Fruit fly (Drosophila melanogaster) whole organism, pupa: ENCODE measurements around the gene pdm2.

Source experiments
- CG10348 ChIP-seq: fragments of 200-800 bp; sonication (Bioruptor generic); IDR thresholded peaks from 2 replicates; pipeline ENCODE4 v1.3.6; 2022; ENCODE audit warnings: missing biosample characterization, missing genetic modification characterization
- CG12605 ChIP-seq: fragments of 200-800 bp; sonication (Bioruptor generic); IDR thresholded peaks from 2 replicates; pipeline ENCODE4 v1.3.6; 2022; ENCODE audit warnings: missing biosample characterization, missing genetic modification characterization
- CG13204 ChIP-seq: fragments of 200-800 bp; sonication (Bioruptor generic); optimal IDR thresholded peaks from 2 replicates; lab custom pipeline; 2018; ENCODE audit warnings: missing biosample characterization, mild to moderate bottlenecking, missing genetic modification characterization, moderate library complexity
- CG14655 ChIP-seq: fragments of 200-800 bp; sonication (Bioruptor generic); optimal IDR thresholded peaks from 3 replicates; lab custom pipeline; 2017; ENCODE audit warnings: mild to moderate bottlenecking, missing biosample characterization, missing genetic modification reagents, missing genetic modification characterization
- CG15710 ChIP-seq: fragments of 200-800 bp; sonication (Bioruptor generic); optimal IDR thresholded peaks from 2 replicates; lab custom pipeline; 2018; ENCODE audit warnings: missing biosample characterization, mild to moderate bottlenecking, missing genetic modification characterization, moderate library complexity
- CG17806 ChIP-seq: fragments of 200-800 bp; sonication (Bioruptor generic); optimal IDR thresholded peaks from 2 replicates; lab custom pipeline; 2018; ENCODE audit warnings: missing biosample characterization, mild to moderate bottlenecking, missing genetic modification characterization, moderate library complexity
- CG32121 ChIP-seq: fragments of 200-800 bp; sonication (Bioruptor generic); IDR thresholded peaks from 2 replicates; pipeline ENCODE4 v1.3.6; 2022; ENCODE audit warnings: missing biosample characterization, missing genetic modification characterization
- CG34367 ChIP-seq: fragments of 200-800 bp; sonication (Bioruptor generic); optimal IDR thresholded peaks from 2 replicates; lab custom pipeline; 2018; ENCODE audit warnings: missing biosample characterization, mild to moderate bottlenecking, missing genetic modification characterization
- CG4496 ChIP-seq: fragments of 200-800 bp; sonication (Bioruptor generic); IDR thresholded peaks from 3 replicates; pipeline ENCODE4 v1.3.6; 2022; ENCODE audit warnings: missing biosample characterization, missing genetic modification characterization
- CG8159 ChIP-seq: fragments of 200-800 bp; sonication (Bioruptor generic); optimal IDR thresholded peaks from 3 replicates; lab custom pipeline; 2018; ENCODE audit warnings: missing biosample characterization, mild to moderate bottlenecking, missing genetic modification characterization, moderate library complexity
- CG8301 ChIP-seq: fragments of 200-800 bp; sonication (Bioruptor generic); optimal IDR thresholded peaks from 2 replicates; lab custom pipeline; 2018; ENCODE audit warnings: missing biosample characterization, mild to moderate bottlenecking, missing genetic modification characterization
- CG9948 ChIP-seq: fragments of 200-800 bp; sonication (Bioruptor generic); optimal IDR thresholded peaks from 2 replicates; lab custom pipeline; 2018; ENCODE audit warnings: missing biosample characterization, mild to moderate bottlenecking, missing genetic modification characterization, moderate library complexity
- D1 ChIP-seq: fragments of 200-800 bp; sonication (Bioruptor generic); optimal IDR thresholded peaks from 2 replicates; lab custom pipeline; 2018; ENCODE audit warnings: missing biosample characterization, mild to moderate bottlenecking, missing genetic modification characterization, moderate library complexity
- EcR ChIP-seq: fragments of 200-800 bp; sonication (Bioruptor generic); optimal IDR thresholded peaks from 3 replicates; lab custom pipeline; 2019; ENCODE audit warnings: missing biosample characterization, missing genetic modification characterization, mild to moderate bottlenecking, moderate library complexity, missing genetic modification reagents
- Ets98B ChIP-seq: fragments of 200-800 bp; sonication (Bioruptor generic); IDR thresholded peaks from 2 replicates; pipeline ENCODE4 v1.3.6; 2022; ENCODE audit warnings: missing biosample characterization, missing genetic modification characterization
- Pif1A ChIP-seq: fragments of 200-800 bp; sonication (Bioruptor generic); optimal IDR thresholded peaks from 3 replicates; lab custom pipeline; 2016; ENCODE audit warnings: missing biosample characterization, missing genetic modification characterization
- Pif1B ChIP-seq: fragments of 200-800 bp; sonication (Bioruptor generic); optimal IDR thresholded peaks from 3 replicates; lab custom pipeline; 2016; ENCODE audit warnings: missing biosample characterization, missing genetic modification characterization
- Snoo ChIP-seq: fragments of 200-800 bp; sonication (Bioruptor generic); optimal IDR thresholded peaks from 3 replicates; lab custom pipeline; 2017; ENCODE audit warnings: missing biosample characterization, mild to moderate bottlenecking, missing genetic modification characterization, inconsistent platforms
- fd96Ca ChIP-seq: fragments of 200-800 bp; sonication (Bioruptor generic); IDR thresholded peaks from 3 replicates; pipeline ENCODE4 v1.3.6; 2022; ENCODE audit warnings: missing biosample characterization, missing genetic modification characterization
- gl ChIP-seq: fragments of 200-800 bp; sonication (Bioruptor generic); optimal IDR thresholded peaks from 2 replicates; lab custom pipeline; 2018; ENCODE audit warnings: missing biosample characterization, mild to moderate bottlenecking, missing genetic modification characterization
- rn ChIP-seq: fragments of 200-800 bp; sonication (Bioruptor generic); IDR thresholded peaks from 2 replicates; pipeline ENCODE4 v1.3.6; 2022; ENCODE audit warnings: missing biosample characterization, missing genetic modification characterization

The pdm2 gene

DNA sequence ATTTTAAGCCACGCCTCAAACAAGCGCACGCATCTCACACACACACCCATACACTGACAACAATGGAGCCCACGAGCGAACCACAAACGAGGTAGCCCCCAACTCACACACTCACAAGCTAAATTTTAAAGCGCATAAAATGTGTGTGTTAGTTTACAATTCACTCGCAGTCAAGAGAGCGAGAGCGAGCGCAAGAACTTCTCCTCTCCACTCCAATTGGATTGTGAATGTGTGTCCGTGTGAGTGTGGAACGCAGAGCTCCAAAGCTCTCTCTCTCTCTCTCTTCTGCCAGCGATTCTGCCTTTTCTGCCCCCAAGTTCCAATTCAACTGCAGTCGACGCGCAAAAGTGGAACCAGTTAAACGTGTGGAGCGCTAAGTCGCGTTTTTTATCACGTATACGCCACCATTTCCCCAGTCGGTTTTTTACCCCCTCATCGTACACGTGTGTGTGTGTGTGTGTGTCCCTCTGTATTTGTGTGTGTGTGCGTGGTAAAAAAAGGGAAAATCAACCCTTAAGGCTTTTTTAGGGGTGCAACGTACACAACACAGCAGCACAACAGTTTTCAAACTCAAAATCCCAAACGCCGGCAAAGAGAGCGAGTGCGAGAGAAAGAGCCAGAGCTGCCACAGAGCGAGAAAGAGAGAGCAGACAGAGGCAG is 38.8 kb upstream of the pdm2 start:
- TF ChIP-seq fd96Ca (GFP tag; lab: Robert Waterston, UW) (0 out of 3 replicates have a peak, but pooled peaks have one; percentile 50), Pif1A (GFP tag; lab: Kevin White, UChicago) (no peak), CG13204 (GFP tag; lab: Kevin White, UChicago) (no peak), CG9948 (tag; lab: Kevin White, UChicago) (no peak), CG4496 (GFP tag; lab: Robert Waterston, UW) (no peak), rn (GFP tag; lab: Robert Waterston, UW) (no peak), D1 (tag; lab: Kevin White, UChicago) (peak; percentile 16), CG14655 (GFP tag; lab: Kevin White, UChicago) (no peak), CG32121 (no peak), CG34367 (tag; lab: Kevin White, UChicago) (no peak), CG12605 (GFP tag; lab: Robert Waterston, UW) (peak; percentile 19; the same call in 1 of the 2 replicates), Snoo (tag; lab: Kevin White, UChicago) (no peak), gl (tag; lab: Kevin White, UChicago) (no peak)

DNA sequence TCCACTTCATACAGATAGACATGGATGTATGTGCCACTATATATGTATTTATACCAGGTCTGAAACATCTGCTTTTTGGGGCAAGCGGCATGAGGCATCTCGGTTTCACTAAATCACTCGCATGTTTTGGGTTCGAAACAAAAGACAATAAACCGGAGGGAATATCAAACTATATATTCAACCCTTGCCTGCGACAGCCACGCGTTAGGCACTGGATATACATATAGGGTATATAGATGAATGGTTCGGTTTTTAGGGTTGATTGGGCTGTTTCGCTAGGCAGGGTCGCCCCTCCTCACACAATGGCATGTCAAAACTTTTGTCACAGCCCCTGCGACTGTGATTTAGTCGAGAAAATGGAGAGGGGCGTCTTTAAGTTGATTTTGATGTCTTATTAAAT is 33.9 kb upstream of the pdm2 start:
- no peak for TF ChIP-seq CG17806 (tag; lab: Kevin White, UChicago)
- no peak for TF ChIP-seq Pif1B (GFP tag; lab: Kevin White, UChicago)
- no peak for TF ChIP-seq CG34367 (tag; lab: Kevin White, UChicago)
- no peak for TF ChIP-seq CG14655 (GFP tag; lab: Kevin White, UChicago)
- TF ChIP-seq CG9948 (tag; lab: Kevin White, UChicago): no peak
- no peak for TF ChIP-seq Ets98B (GFP tag; lab: Robert Waterston, UW)
- no peak for TF ChIP-seq CG13204 (GFP tag; lab: Kevin White, UChicago)
- no peak for TF ChIP-seq CG10348
- TF ChIP-seq rn (GFP tag; lab: Robert Waterston, UW): no peak
- no peak for TF ChIP-seq EcR (GFP tag; lab: Kevin White, UChicago)
- no peak for TF ChIP-seq gl (tag; lab: Kevin White, UChicago)
- no peak for TF ChIP-seq CG8301 (tag; lab: Kevin White, UChicago)
- no peak for TF ChIP-seq Pif1A (GFP tag; lab: Kevin White, UChicago)
- no peak for TF ChIP-seq CG15710 (tag; lab: Kevin White, UChicago)
- no peak for TF ChIP-seq CG12605 (GFP tag; lab: Robert Waterston, UW)
- TF ChIP-seq Snoo (tag; lab: Kevin White, UChicago): no peak
- TF ChIP-seq CG4496 (GFP tag; lab: Robert Waterston, UW): no peak
- TF ChIP-seq D1 (tag; lab: Kevin White, UChicago): no peak
- TF ChIP-seq fd96Ca (GFP tag; lab: Robert Waterston, UW): no peak
- no peak for TF ChIP-seq CG32121

DNA sequence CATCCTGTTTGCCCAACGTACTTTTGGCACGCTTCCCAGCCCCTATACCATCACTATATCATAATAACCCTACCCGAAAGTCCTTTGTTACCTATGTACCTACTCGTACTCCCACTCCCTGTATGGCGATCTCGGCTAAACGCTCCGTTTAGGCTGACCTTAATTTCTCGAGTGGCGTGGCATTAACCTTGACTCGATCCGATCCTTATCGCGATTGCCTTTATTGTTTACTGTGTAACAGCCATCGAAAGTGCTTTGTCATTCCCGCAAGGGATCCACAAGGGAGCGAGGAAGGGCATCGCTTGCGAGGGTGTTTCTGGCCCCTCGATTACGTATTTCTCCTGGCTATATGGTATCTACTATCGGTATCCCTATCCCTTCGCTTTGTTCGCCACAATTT is 23.8 kb upstream of the pdm2 start:
- TF ChIP-seq CG34367 (tag; lab: Kevin White, UChicago) (no peak), Snoo (tag; lab: Kevin White, UChicago) (no peak)
- TF ChIP-seq, all 21 proteins: peak for 0

DNA sequence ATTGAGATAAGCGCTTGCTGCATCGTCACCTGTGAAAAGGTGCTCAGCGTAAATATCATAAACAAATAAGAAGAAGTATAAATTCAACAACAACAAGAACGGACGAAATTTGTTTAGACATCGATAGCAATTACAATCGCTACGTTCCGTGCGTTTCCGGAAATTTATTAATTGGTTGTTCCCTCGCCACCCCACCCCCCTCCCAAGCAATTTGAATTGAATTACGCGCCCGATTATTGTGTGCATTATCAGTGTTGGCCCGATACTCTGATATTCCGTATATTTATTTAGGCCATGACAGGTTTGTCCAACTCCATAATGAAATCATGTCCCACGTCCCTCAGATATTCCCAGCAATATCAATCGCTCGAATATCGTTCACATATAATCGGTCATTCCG is 15.4 kb upstream of the pdm2 start:
- TF ChIP-seq CG14655 (GFP tag; lab: Kevin White, UChicago): no peak
- TF ChIP-seq Ets98B (GFP tag; lab: Robert Waterston, UW): no peak
- no peak for TF ChIP-seq Snoo (tag; lab: Kevin White, UChicago)
- TF ChIP-seq gl (tag; lab: Kevin White, UChicago): no peak
- no peak for TF ChIP-seq CG17806 (tag; lab: Kevin White, UChicago)
- no peak for TF ChIP-seq CG12605 (GFP tag; lab: Robert Waterston, UW)
- no peak for TF ChIP-seq CG34367 (tag; lab: Kevin White, UChicago)
- no peak for TF ChIP-seq CG8301 (tag; lab: Kevin White, UChicago)
- no peak for TF ChIP-seq Pif1B (GFP tag; lab: Kevin White, UChicago)
- TF ChIP-seq CG10348: no peak
- TF ChIP-seq Pif1A (GFP tag; lab: Kevin White, UChicago): no peak
- TF ChIP-seq CG13204 (GFP tag; lab: Kevin White, UChicago): no peak

DNA sequence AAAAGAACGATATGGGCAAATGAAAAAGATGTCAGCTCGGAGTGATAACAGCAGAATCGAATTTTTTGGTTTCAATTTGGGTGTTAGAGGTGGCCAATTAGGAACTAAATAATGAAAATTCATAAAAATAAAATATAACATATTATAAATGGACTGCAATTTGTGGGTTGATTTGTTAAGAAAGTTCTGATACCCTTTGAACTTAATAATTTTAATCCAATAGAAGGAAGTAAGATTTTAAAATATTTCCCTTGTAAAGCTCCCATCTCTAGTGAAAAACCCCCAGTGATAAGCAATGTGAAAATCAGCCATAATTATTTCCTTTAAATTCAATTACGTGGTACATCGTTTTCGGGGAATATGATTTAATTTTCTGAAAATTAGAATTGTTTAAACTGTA is 12.7 kb upstream of the pdm2 start:
- TF ChIP-seq EcR (GFP tag; lab: Kevin White, UChicago) (no peak), CG8159 (tag; lab: Kevin White, UChicago) (no peak), CG15710 (tag; lab: Kevin White, UChicago) (no peak), CG12605 (GFP tag; lab: Robert Waterston, UW) (no peak), CG8301 (tag; lab: Kevin White, UChicago) (no peak), rn (GFP tag; lab: Robert Waterston, UW) (no peak), Pif1B (GFP tag; lab: Kevin White, UChicago) (no peak)

DNA sequence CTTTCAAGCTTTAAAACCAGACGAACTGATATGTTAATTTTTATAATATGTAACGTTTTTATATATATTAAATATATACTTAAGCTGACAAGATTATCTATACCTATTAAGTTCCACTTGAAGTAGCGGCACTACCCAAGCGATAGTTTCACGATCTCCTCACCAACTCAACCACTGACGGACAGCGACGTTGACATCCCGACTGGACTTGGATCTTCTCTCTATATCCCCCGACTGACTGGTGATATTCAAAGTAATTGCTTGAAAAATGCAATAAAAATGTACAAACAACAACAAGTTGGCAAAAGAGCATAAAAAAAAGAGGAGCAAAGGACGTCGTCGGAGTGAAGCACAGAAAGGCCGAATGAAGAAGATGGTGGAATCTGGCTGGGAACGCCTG is 10.7 kb upstream of the pdm2 start, which contains the start of gene Ref2:
Gene Ref2, minus strand, starts transcription at position 101 of the 400 bp plus-strand sequence.
- TF ChIP-seq CG8301 (tag; lab: Kevin White, UChicago): no peak
- TF ChIP-seq CG8159 (tag; lab: Kevin White, UChicago): peak; percentile 3
